Worm (Caenorhabditis elegans): ENCODE data around the gene srh-250.

DNA sequence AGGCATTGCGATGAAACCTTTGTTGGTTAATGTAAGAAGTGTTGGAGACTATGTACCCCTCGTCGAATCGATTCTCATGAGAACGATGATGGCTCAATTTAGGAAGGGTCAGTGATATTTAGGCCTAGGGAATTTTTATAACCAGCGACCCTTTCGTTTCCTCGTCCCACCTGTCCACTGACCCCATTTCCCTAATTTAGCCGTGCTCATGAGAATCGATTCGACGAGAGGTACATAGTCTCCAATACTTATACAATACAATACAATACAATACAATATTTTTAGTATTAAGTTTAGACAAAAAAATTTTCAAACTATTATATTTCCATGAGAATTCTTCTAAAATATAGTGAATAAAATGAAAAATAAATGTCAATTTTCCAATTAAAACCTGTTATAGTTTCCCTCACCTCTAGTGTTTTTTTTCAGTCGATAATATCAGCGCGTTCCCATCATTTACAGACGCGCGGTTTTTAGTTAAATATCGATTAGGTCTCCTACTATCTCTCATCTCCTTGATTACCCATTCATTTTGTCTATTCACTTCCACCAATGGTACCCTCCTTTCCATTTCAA, 28.3 kb downstream of the srh-250 start, which contains the start of the genes F53C3.11 and fbxb-103:
- TF ChIP-seq ama-1 (optimal IDR thresholded peaks at IDR 0.05) (no peak), hmg-4 (GFP tag; optimal IDR thresholded peaks at IDR 0.05) (no peak), tbx-11 (GFP tag; IDR thresholded peaks at IDR 0.05) (no peak), pes-1 (GFP tag; IDR thresholded peaks at IDR 0.05) (no peak), hnd-1 (tag; optimal IDR thresholded peaks at IDR 0.05) (no peak), flt-1 (GFP tag; IDR thresholded peaks at IDR 0.05) (no peak), tra-4 (tag; optimal IDR thresholded peaks at IDR 0.05) (no peak), F13C5.2 (tag; optimal IDR thresholded peaks at IDR 0.05) (no peak), sea-1 (GFP tag; conservative IDR thresholded peaks at IDR 0.05) (no peak), hmbx-1 (tag; optimal IDR thresholded peaks at IDR 0.05) (no peak)

Measured in whole organism, early embryonic.